Worm (Caenorhabditis elegans) whole organism, early embryonic: Measurements from ENCODE around the gene W04G3.7.

Experiments
- B0310.2 ChIP-seq: sonication (generic microtip); optimal IDR thresholded peaks from 2 replicates; lab custom pipeline; 2016; ENCODE audit warnings: mild to moderate bottlenecking, missing genetic modification characterization, missing compliant biosample characterization
- F13C5.2 ChIP-seq: sonication (generic microtip); optimal IDR thresholded peaks from 2 replicates; lab custom pipeline; 2017; ENCODE audit warnings: mild to moderate bottlenecking, missing genetic modification characterization, inconsistent platforms, missing compliant biosample characterization
- aly-1 ChIP-seq: sonication (generic microtip); optimal IDR thresholded peaks from 2 replicates; lab custom pipeline; 2016; ENCODE audit warnings: missing genetic modification characterization, missing compliant biosample characterization
- ama-1 ChIP-seq: fragments of 150-350 bp; optimal IDR thresholded peaks from 2 replicates; lab custom pipeline; 2014
- ceh-13 ChIP-seq: fragments of 200-800 bp; sonication (Bioruptor generic); optimal IDR thresholded peaks from 2 replicates; lab custom pipeline; 2018; ENCODE audit warnings: mild to moderate bottlenecking, missing genetic modification characterization, missing compliant biosample characterization
- ceh-36 ChIP-seq: sonication (generic microtip); optimal IDR thresholded peaks from 2 replicates; lab custom pipeline; 2016; ENCODE audit warnings: missing genetic modification characterization, inconsistent platforms, missing compliant biosample characterization
- ets-7 ChIP-seq: sonication (generic microtip); optimal IDR thresholded peaks from 2 replicates; lab custom pipeline; 2016; ENCODE audit warnings: missing genotype, missing genetic modification characterization, missing compliant biosample characterization
- flt-1 ChIP-seq: fragments of 200-800 bp; sonication (Bioruptor generic); IDR thresholded peaks from 2 replicates; pipeline ENCODE4 v1.3.6; 2022; ENCODE audit warnings: missing genetic modification characterization, missing compliant biosample characterization
- hmbx-1 ChIP-seq: sonication (generic microtip); optimal IDR thresholded peaks from 2 replicates; lab custom pipeline; 2016; ENCODE audit warnings: mild to moderate bottlenecking, missing genetic modification characterization, missing compliant biosample characterization
- hmg-4 ChIP-seq: fragments of 200-800 bp; sonication (Bioruptor generic); optimal IDR thresholded peaks from 2 replicates; lab custom pipeline; 2018; ENCODE audit warnings: mild to moderate bottlenecking, missing genetic modification characterization, missing compliant biosample characterization
- hnd-1 ChIP-seq: sonication (generic microtip); optimal IDR thresholded peaks from 2 replicates; lab custom pipeline; 2016; ENCODE audit warnings: missing genetic modification characterization, missing compliant biosample characterization
- pes-1 ChIP-seq: fragments of 200-800 bp; sonication (Bioruptor generic); IDR thresholded peaks from 2 replicates; pipeline ENCODE4 v1.3.6; 2022; ENCODE audit warnings: missing genetic modification reagents, missing genetic modification characterization, missing compliant biosample characterization
- scrt-1 ChIP-seq: fragments of 200-800 bp; sonication (Bioruptor generic); IDR thresholded peaks from 2 replicates; pipeline ENCODE4 v1.3.6; 2022; ENCODE audit warnings: missing genetic modification characterization, missing compliant biosample characterization
- sea-1 ChIP-seq: fragments of 200-800 bp; sonication (Bioruptor generic); conservative IDR thresholded peaks from 2 replicates; pipeline ENCODE4 v1.3.6; 2022; ENCODE audit warnings: missing genetic modification characterization, missing compliant biosample characterization
- tbx-11 ChIP-seq: fragments of 200-800 bp; sonication (Bioruptor generic); IDR thresholded peaks from 2 replicates; pipeline ENCODE4 v1.3.6; 2022; ENCODE audit warnings: missing genetic modification characterization, missing compliant biosample characterization
- tbx-37 ChIP-seq: fragments of 200-800 bp; sonication (Bioruptor generic); conservative IDR thresholded peaks from 2 replicates; pipeline ENCODE4 v1.3.6; 2022; ENCODE audit warnings: missing genetic modification reagents, missing genetic modification characterization, missing compliant biosample characterization
- tra-4 ChIP-seq: sonication (generic microtip); optimal IDR thresholded peaks from 2 replicates; lab custom pipeline; 2017; ENCODE audit warnings: missing genetic modification characterization, missing compliant biosample characterization

Gene W04G3.7

DNA sequence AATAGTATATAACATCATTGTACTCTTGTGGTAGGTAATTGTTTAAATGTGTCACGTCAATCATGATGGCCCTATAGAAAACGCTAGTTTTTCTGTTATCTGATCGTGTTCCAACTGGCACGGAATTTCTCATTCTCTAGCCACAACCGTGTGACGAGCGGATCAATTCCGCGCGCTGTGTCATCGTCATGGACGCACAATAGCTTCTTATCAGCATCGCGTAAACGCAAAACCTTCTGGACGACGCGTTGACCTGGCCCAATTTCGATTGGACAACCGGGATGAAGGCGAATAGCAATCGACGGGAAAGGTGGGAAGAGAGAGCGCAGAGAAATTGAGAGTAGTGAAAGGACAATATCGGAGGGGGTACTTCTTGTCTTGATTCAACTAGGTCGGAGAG, 28.0 kb downstream of the W04G3.7 start, which contains the start of gene lpr-3:
Gene lpr-3 (plus strand): TSS at position 374 of the 400 bp plus-strand sequence.
- TF ChIP-seq hmg-4 (GFP tag; lab: Kevin White, UChicago) = peak; percentile 34
- TF ChIP-seq sea-1 (GFP tag; lab: Robert Waterston, UW) = 0 out of 2 replicates have a peak, but pooled peaks have one; percentile 21
- TF ChIP-seq tbx-37 (GFP tag; lab: Robert Waterston, UW) = no peak

DNA sequence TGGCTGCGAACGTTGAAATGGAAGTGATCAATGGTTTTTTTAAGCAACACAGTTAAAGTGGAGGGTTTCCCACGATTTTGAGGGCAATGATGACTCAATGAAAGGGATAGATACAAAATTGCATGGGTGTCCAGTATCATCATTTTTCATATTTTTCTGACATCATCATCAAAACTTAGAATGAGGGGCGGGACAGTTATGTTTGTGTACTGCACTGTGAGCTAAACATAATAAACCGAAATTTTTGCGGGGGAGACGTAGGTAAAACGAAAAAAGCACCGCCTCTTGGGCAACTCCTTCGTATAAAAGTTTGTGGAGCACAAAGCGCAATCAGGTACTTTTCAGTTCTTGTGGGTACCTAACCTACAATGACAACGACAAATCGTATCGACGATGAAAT, 31.4 kb downstream of the W04G3.7 start, which contains the start of gene C09F12.2:
Gene C09F12.2 (plus strand): TSS at position 301 of the 400 bp plus-strand sequence.
- TF ChIP-seq aly-1 (tag; lab: Kevin White, UChicago) (no peak), sea-1 (GFP tag; lab: Robert Waterston, UW) (no peak), hmbx-1 (tag; lab: Kevin White, UChicago) (no peak), scrt-1 (GFP tag; lab: Robert Waterston, UW) (no peak), ama-1 (lab: Kevin White, UChicago) (no peak), pes-1 (GFP tag; lab: Robert Waterston, UW) (no peak), tbx-37 (GFP tag; lab: Robert Waterston, UW) (no peak)

- TF ChIP-seq hmbx-1 (tag; lab: Kevin White, UChicago) (no peak), tbx-37 (GFP tag; lab: Robert Waterston, UW) (no peak), ama-1 (lab: Kevin White, UChicago) (no peak), aly-1 (tag; lab: Kevin White, UChicago) (no peak), sea-1 (GFP tag; lab: Robert Waterston, UW) (no peak), tbx-11 (GFP tag; lab: Robert Waterston, UW) (no peak), flt-1 (GFP tag; lab: Robert Waterston, UW) (no peak)
Observed at ce11 chrX:11050335-11050734, 34.7 kb downstream of the W04G3.7 start.

DNA sequence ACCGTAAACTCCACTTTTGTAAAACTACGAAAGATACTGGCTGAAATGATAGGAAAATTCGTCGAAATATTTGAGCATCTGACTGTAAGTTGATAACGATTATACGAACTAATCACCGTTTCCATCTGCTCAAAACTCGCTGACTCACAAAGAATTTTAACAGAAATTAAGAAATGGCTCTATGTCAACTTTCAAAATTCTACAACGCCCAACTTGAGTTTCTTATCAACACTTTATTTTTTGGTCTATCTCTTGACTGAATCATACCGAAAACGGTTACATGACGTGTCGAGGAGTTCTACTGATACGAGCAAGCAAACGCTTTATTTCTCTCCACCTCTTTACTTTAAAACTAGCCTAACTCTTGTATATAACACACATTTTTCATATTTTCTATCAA, 37.9 kb downstream of the W04G3.7 start, which contains the start of gene clc-1:
Gene clc-1 (plus strand): TSS at position 264 of the 400 bp plus-strand sequence.
- TF ChIP-seq F13C5.2 (tag; lab: Kevin White, UChicago) = no peak
- no peak for TF ChIP-seq ama-1 (lab: Kevin White, UChicago)
- TF ChIP-seq pes-1 (GFP tag; lab: Robert Waterston, UW) = no peak
- no peak for TF ChIP-seq ceh-36 (tag; lab: Kevin White, UChicago)
- TF ChIP-seq scrt-1 (GFP tag; lab: Robert Waterston, UW) = no peak
- no peak for TF ChIP-seq ceh-13

DNA sequence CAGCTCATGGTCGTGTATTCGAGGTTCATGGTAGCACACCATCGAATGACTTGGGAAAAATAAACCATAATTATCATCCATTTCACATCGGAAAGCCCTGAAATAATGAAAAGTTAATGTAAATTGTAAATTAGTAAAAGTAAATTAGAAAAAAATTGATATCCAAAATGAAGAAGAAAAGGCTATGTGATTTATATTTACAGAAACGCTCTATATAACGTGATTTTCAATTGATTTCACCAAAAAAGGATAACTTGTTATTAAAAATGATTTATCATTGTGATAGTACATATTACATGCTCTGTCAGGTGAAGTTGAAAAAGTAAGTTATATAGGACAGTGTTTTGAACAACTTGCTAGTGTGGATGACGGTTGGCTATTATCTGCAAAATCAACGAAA, 42.3 kb downstream of the W04G3.7 start, which contains the start of gene C09F12.3:
Gene C09F12.3 (minus strand): TSS at position 101 of the 400 bp plus-strand sequence.
- no peak for TF ChIP-seq hmg-4 (GFP tag; lab: Kevin White, UChicago)
- TF ChIP-seq F13C5.2 (tag; lab: Kevin White, UChicago) = no peak
- no peak for TF ChIP-seq aly-1 (tag; lab: Kevin White, UChicago)
- no peak for TF ChIP-seq flt-1 (GFP tag; lab: Robert Waterston, UW)
- no peak for TF ChIP-seq ceh-36 (tag; lab: Kevin White, UChicago)
- TF ChIP-seq pes-1 (GFP tag; lab: Robert Waterston, UW) = no peak
- TF ChIP-seq B0310.2 (tag; lab: Kevin White, UChicago) = no peak
- no peak for TF ChIP-seq scrt-1 (GFP tag; lab: Robert Waterston, UW)
- no peak for TF ChIP-seq hmbx-1 (tag; lab: Kevin White, UChicago)
- no peak for TF ChIP-seq tra-4 (tag; lab: Kevin White, UChicago)
- TF ChIP-seq ceh-13 = no peak
- TF ChIP-seq hnd-1 (tag; lab: Kevin White, UChicago) = no peak
- no peak for TF ChIP-seq ama-1 (lab: Kevin White, UChicago)
- TF ChIP-seq ets-7 (tag; lab: Kevin White, UChicago) = no peak
- no peak for TF ChIP-seq tbx-37 (GFP tag; lab: Robert Waterston, UW)
- no peak for TF ChIP-seq sea-1 (GFP tag; lab: Robert Waterston, UW)
- no peak for TF ChIP-seq tbx-11 (GFP tag; lab: Robert Waterston, UW)

DNA sequence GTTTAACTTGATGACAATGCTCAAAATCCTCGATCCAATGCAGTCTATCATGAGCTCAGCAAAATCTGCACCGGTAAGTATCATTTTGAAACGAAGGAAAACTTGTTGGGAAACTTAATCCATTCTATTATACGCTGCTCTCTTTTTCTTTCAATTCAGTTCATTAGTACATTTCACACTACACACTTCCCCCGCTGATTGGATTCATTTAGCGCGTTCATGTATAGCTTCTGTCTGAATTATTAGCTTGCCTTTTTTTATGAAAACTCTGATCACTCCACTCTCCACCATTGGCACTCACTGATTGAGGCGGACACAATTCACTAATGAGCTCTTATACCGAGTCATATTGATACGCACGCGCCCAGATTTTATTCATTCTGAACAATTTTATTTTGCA, 46.8 kb downstream of the W04G3.7 start:
- no peak for TF ChIP-seq B0310.2 (tag; lab: Kevin White, UChicago)
- TF ChIP-seq pes-1 (GFP tag; lab: Robert Waterston, UW) = no peak
- no peak for TF ChIP-seq ceh-13
- TF ChIP-seq ets-7 (tag; lab: Kevin White, UChicago) = no peak
- no peak for TF ChIP-seq hnd-1 (tag; lab: Kevin White, UChicago)
- no peak for TF ChIP-seq ama-1 (lab: Kevin White, UChicago)
- no peak for TF ChIP-seq hmbx-1 (tag; lab: Kevin White, UChicago)
- TF ChIP-seq aly-1 (tag; lab: Kevin White, UChicago) = no peak

ce11 chrX:11036114-11037087, 48.7 kb downstream of the W04G3.7 start:
- TF ChIP-seq tra-4 (tag; lab: Kevin White, UChicago) = no peak
- no peak for TF ChIP-seq F13C5.2 (tag; lab: Kevin White, UChicago)
- TF ChIP-seq tbx-37 (GFP tag; lab: Robert Waterston, UW) = no peak
- TF ChIP-seq tbx-11 (GFP tag; lab: Robert Waterston, UW) = no peak
- TF ChIP-seq scrt-1 (GFP tag; lab: Robert Waterston, UW) = no peak
- no peak for TF ChIP-seq ama-1 (lab: Kevin White, UChicago)
- no peak for TF ChIP-seq ets-7 (tag; lab: Kevin White, UChicago)
- no peak for TF ChIP-seq ceh-36 (tag; lab: Kevin White, UChicago)
- TF ChIP-seq sea-1 (GFP tag; lab: Robert Waterston, UW) = no peak
